Fruit fly (Drosophila melanogaster) whole organism, embryonic: ENCODE results near the gene temp.

ENCODE experiments used
- Bdp1 ChIP-seq: fragments of 200-800 bp; sonication (Bioruptor generic); optimal IDR thresholded peaks from 3 replicates; lab custom pipeline; 2016; ENCODE audit warnings: missing biosample characterization, missing genetic modification characterization
- CG10267 ChIP-seq: fragments of 200-800 bp; sonication (Bioruptor generic); optimal IDR thresholded peaks from 2 replicates; lab custom pipeline; 2018; ENCODE audit warnings: missing biosample characterization, mild to moderate bottlenecking, missing genetic modification characterization, moderate library complexity
- CG12219 ChIP-seq: fragments of 200-800 bp; sonication (Bioruptor generic); optimal IDR thresholded peaks from 3 replicates; lab custom pipeline; 2018; ENCODE audit warnings: missing biosample characterization, mild to moderate bottlenecking, missing genetic modification characterization
- CG12299 ChIP-seq: fragments of 200-800 bp; sonication (Bioruptor generic); optimal IDR thresholded peaks from 2 replicates; lab custom pipeline; 2018; ENCODE audit warnings: missing biosample characterization, mild to moderate bottlenecking, missing genetic modification characterization
- CG1233 ChIP-seq: fragments of 200-800 bp; sonication (Bioruptor generic); optimal IDR thresholded peaks from 4 replicates; lab custom pipeline; 2018; ENCODE audit warnings: missing biosample characterization, mild to moderate bottlenecking, missing genetic modification characterization
- CG13424 ChIP-seq: fragments of 200-800 bp; sonication (Bioruptor generic); optimal IDR thresholded peaks from 2 replicates; lab custom pipeline; 2019; ENCODE audit warnings: missing biosample characterization, mild to moderate bottlenecking, missing genetic modification characterization, moderate library complexity
- CG18262 ChIP-seq: fragments of 200-800 bp; optimal IDR thresholded peaks from 3 replicates; lab custom pipeline; 2019; ENCODE audit warnings: missing biosample characterization, mild to moderate bottlenecking, missing genetic modification characterization, moderate library complexity
- CG2889 ChIP-seq: fragments of 200-800 bp; sonication (Bioruptor generic); IDR thresholded peaks from 3 replicates; pipeline ENCODE4 v1.3.6; 2022; ENCODE audit warnings: missing biosample characterization, missing genetic modification characterization
- CG3163 ChIP-seq: fragments of 200-800 bp; sonication (Bioruptor generic); optimal IDR thresholded peaks from 3 replicates; lab custom pipeline; 2016; ENCODE audit warnings: missing biosample characterization, missing genetic modification characterization
- CG32767 ChIP-seq: fragments of 200-800 bp; sonication (Bioruptor generic); IDR thresholded peaks from 2 replicates; pipeline ENCODE4 v1.3.6; 2022; ENCODE audit warnings: missing biosample characterization, missing genetic modification characterization
- CG43689 ChIP-seq: fragments of 200-800 bp; sonication (Bioruptor generic); IDR thresholded peaks from 2 replicates; pipeline ENCODE4 v1.3.6; 2022; ENCODE audit warnings: missing biosample characterization, missing genetic modification characterization
- CG4730 ChIP-seq: fragments of 200-800 bp; sonication (Bioruptor generic); IDR thresholded peaks from 2 replicates; pipeline ENCODE4 v1.3.6; 2022; ENCODE audit warnings: missing biosample characterization, missing genetic modification characterization
- CG5245 ChIP-seq: fragments of 200-800 bp; sonication (Bioruptor generic); optimal IDR thresholded peaks from 3 replicates; lab custom pipeline; 2016; ENCODE audit warnings: missing biosample characterization, missing genetic modification characterization
- CG6654 ChIP-seq: fragments of 200-800 bp; sonication (Bioruptor generic); optimal IDR thresholded peaks from 2 replicates; lab custom pipeline; 2017; ENCODE audit warnings: missing biosample characterization, mild to moderate bottlenecking, missing genetic modification characterization
- CG8089 ChIP-seq: fragments of 200-800 bp; sonication (Bioruptor generic); optimal IDR thresholded peaks from 3 replicates; lab custom pipeline; 2016; ENCODE audit warnings: missing biosample characterization, missing genetic modification characterization
- CG9817 ChIP-seq: fragments of 200-800 bp; sonication (Bioruptor generic); optimal IDR thresholded peaks from 2 replicates; lab custom pipeline; 2018; ENCODE audit warnings: missing biosample characterization, mild to moderate bottlenecking, missing genetic modification characterization, moderate library complexity
- D19B ChIP-seq: fragments of 200-800 bp; sonication (Bioruptor generic); optimal IDR thresholded peaks from 2 replicates; lab custom pipeline; 2017; ENCODE audit warnings: missing biosample characterization, mild to moderate bottlenecking, missing genetic modification characterization
- Dip3 ChIP-seq: fragments of 200-800 bp; sonication (Bioruptor generic); optimal IDR thresholded peaks from 3 replicates; lab custom pipeline; 2016; ENCODE audit warnings: missing biosample characterization, missing genetic modification characterization
- Doc3 ChIP-seq: fragments of 200-800 bp; sonication (Bioruptor generic); IDR thresholded peaks from 3 replicates; pipeline ENCODE4 v1.3.6; 2022; ENCODE audit warnings: missing biosample characterization, missing genetic modification characterization; ENCODE audit not compliant: partially characterized antibody
- Dp ChIP-seq: fragments of 200-800 bp; sonication (Bioruptor generic); optimal IDR thresholded peaks from 2 replicates; lab custom pipeline; 2018; ENCODE audit warnings: missing biosample characterization, mild to moderate bottlenecking, missing genetic modification characterization, moderate library complexity
- MTF-1 ChIP-seq: fragments of 200-800 bp; sonication (Bioruptor generic); optimal IDR thresholded peaks from 2 replicates; lab custom pipeline; 2018; ENCODE audit warnings: missing biosample characterization, mild to moderate bottlenecking, missing genetic modification characterization, borderline replicate concordance
- Med ChIP-seq: fragments of 200-800 bp; sonication (Bioruptor generic); peaks from one replicate; lab custom pipeline; 2016; ENCODE audit warnings: missing biosample characterization, missing genetic modification characterization, mild to moderate bottlenecking, inconsistent platforms, moderate library complexity
- Nf-YB ChIP-seq: fragments of 200-800 bp; sonication (Bioruptor generic); optimal IDR thresholded peaks from 3 replicates; lab custom pipeline; 2019; ENCODE audit warnings: missing biosample characterization, mild to moderate bottlenecking, missing genetic modification characterization, moderate library complexity
- Pdp1 ChIP-seq, 2 experiments: fragments of 200-800 bp; sonication (Bioruptor generic); optimal IDR thresholded peaks; 3 replicates each; lab custom pipeline; 2016; ENCODE audit warnings: missing biosample characterization in 2 of 2, missing genetic modification characterization in 2 of 2, mild to moderate bottlenecking in 1 of 2, moderate library complexity in 1 of 2
- Ravus ChIP-seq: fragments of 200-800 bp; sonication (Bioruptor generic); IDR thresholded peaks from 2 replicates; pipeline ENCODE4 v1.3.6; 2022; ENCODE audit warnings: missing biosample characterization, missing genetic modification characterization
- Sin3A ChIP-seq: fragments of >200 bp; optimal IDR thresholded peaks from 2 replicates; lab custom pipeline; 2018
- Spps ChIP-seq: fragments of 200-800 bp; sonication (Bioruptor generic); optimal IDR thresholded peaks from 2 replicates; lab custom pipeline; 2018; ENCODE audit warnings: missing biosample characterization, mild to moderate bottlenecking, missing genetic modification characterization
- Sry-β ChIP-seq: fragments of 200-800 bp; sonication (Bioruptor generic); optimal IDR thresholded peaks from 2 replicates; lab custom pipeline; 2018; ENCODE audit warnings: missing biosample characterization, mild to moderate bottlenecking, missing genetic modification characterization, moderate library complexity
- Tbp ChIP-seq: fragments of >200 bp; optimal IDR thresholded peaks from 2 replicates; lab custom pipeline; 2018; ENCODE audit warnings: missing biosample characterization, missing genetic modification characterization
- ash1 ChIP-seq: fragments of 200-800 bp; sonication (Bioruptor generic); optimal IDR thresholded peaks from 2 replicates; lab custom pipeline; 2018; ENCODE audit warnings: missing biosample characterization, mild to moderate bottlenecking, missing genetic modification characterization
- bsh ChIP-seq, 2 experiments: fragments of 200-800 bp; sonication (Bioruptor generic); optimal IDR thresholded peaks; 2 replicates each; lab custom pipeline; 2017 to 2018; ENCODE audit warnings: mild to moderate bottlenecking in 2 of 2, missing biosample characterization in 2 of 2, missing genetic modification characterization in 2 of 2, moderate library complexity in 1 of 2
- cad ChIP-seq: fragments of >200 bp; optimal IDR thresholded peaks from 2 replicates; lab custom pipeline; 2017; ENCODE audit warnings: missing biosample characterization, missing genetic modification characterization
- cg ChIP-seq: fragments of 200-800 bp; sonication (Bioruptor generic); optimal IDR thresholded peaks from 3 replicates; lab custom pipeline; 2019; ENCODE audit warnings: missing biosample characterization, mild to moderate bottlenecking, missing genetic modification characterization, moderate library complexity
- disco-r ChIP-seq: fragments of 200-800 bp; sonication (Bioruptor generic); optimal IDR thresholded peaks from 2 replicates; lab custom pipeline; 2016; ENCODE audit warnings: missing biosample characterization, missing genetic modification characterization
- dysf ChIP-seq: fragments of 200-800 bp; sonication (Bioruptor generic); IDR thresholded peaks from 3 replicates; pipeline ENCODE4 v1.3.6; 2022; ENCODE audit warnings: missing biosample characterization, missing genetic modification characterization
- en ChIP-seq: fragments of 200-800 bp; sonication (Bioruptor generic); optimal IDR thresholded peaks from 2 replicates; lab custom pipeline; 2016; ENCODE audit warnings: missing biosample characterization, missing genetic modification characterization
- fru ChIP-seq: fragments of >200 bp; optimal IDR thresholded peaks from 2 replicates; lab custom pipeline; 2017
- ftz-f1 ChIP-seq: fragments of 200-800 bp; sonication (Bioruptor generic); optimal IDR thresholded peaks from 2 replicates; lab custom pipeline; 2016; ENCODE audit warnings: missing biosample characterization, missing genetic modification characterization
- grau ChIP-seq: fragments of 200-800 bp; optimal IDR thresholded peaks from 3 replicates; lab custom pipeline; 2019; ENCODE audit warnings: missing biosample characterization, mild to moderate bottlenecking, missing genetic modification characterization, moderate library complexity
- jigr1 ChIP-seq: fragments of 200-800 bp; sonication (Bioruptor generic); IDR thresholded peaks from 3 replicates; pipeline ENCODE4 v1.3.6; 2022; ENCODE audit warnings: missing biosample characterization, missing genetic modification characterization
- knrl ChIP-seq: fragments of 200-800 bp; sonication (Bioruptor generic); IDR thresholded peaks from 3 replicates; pipeline ENCODE4 v1.3.6; 2022; ENCODE audit warnings: missing biosample characterization, missing genetic modification characterization; ENCODE audit not compliant: partially characterized antibody
- lilli ChIP-seq: fragments of 200-800 bp; sonication (Bioruptor generic); optimal IDR thresholded peaks from 3 replicates; lab custom pipeline; 2016; ENCODE audit warnings: missing biosample characterization, missing genetic modification characterization
- nau ChIP-seq: fragments of 200-800 bp; sonication (Bioruptor generic); optimal IDR thresholded peaks from 3 replicates; lab custom pipeline; 2017; ENCODE audit warnings: missing biosample characterization, mild to moderate bottlenecking, missing genetic modification characterization, missing genetic modification reagents
- p53 ChIP-seq: fragments of 200-800 bp; sonication (Bioruptor generic); optimal IDR thresholded peaks from 2 replicates; lab custom pipeline; 2016; ENCODE audit warnings: missing biosample characterization, missing genetic modification characterization
- prd ChIP-seq, 3 experiments: fragments of >200 bp in 2 of 3; fragments of 200-800 bp in 1 of 3; sonication (Bioruptor generic) in 1 of 3; optimal IDR thresholded peaks in 2 of 3; IDR thresholded peaks in 1 of 3; 2 replicates in 2 of 3; 3 replicates in 1 of 3; pipeline versions ENCODE4 v1.3.6 to Lab custom; 2017 to 2022; ENCODE audit warnings: missing biosample characterization in 1 of 3, missing genetic modification characterization in 1 of 3
- repo ChIP-seq: fragments of 200-800 bp; sonication (Bioruptor generic); optimal IDR thresholded peaks from 2 replicates; lab custom pipeline; 2016; ENCODE audit warnings: missing biosample characterization, missing genetic modification characterization
- row ChIP-seq: fragments of 200-800 bp; sonication (Bioruptor generic); IDR thresholded peaks from 3 replicates; pipeline ENCODE4 v1.3.6; 2022; ENCODE audit warnings: missing biosample characterization, missing genetic modification characterization
- so ChIP-seq: fragments of 200-800 bp; sonication (Bioruptor generic); IDR thresholded peaks from 3 replicates; pipeline ENCODE4 v1.3.6; 2022; ENCODE audit warnings: missing biosample characterization, missing genetic modification characterization
- ttk ChIP-seq: fragments of 200-800 bp; sonication (Bioruptor generic); IDR thresholded peaks from 2 replicates; pipeline ENCODE4 v2.1.2; 2022; ENCODE audit warnings: missing biosample characterization, missing genetic modification characterization

The temp gene

dm6 chrX:2303771-2304513 is 41.6 kb upstream of the temp start (continued):
- TF ChIP-seq dysf (GFP tag; lab: Robert Waterston, UW) = peak; percentile 86
- TF ChIP-seq CG12219 (GFP tag; lab: Kevin White, UChicago) = peak; percentile 89
- TF ChIP-seq CG1233 (GFP tag; lab: Kevin White, UChicago) = peak; percentile 88
- TF ChIP-seq bsh (GFP tag; optimal IDR thresholded peaks at IDR 0.05; lab: Kevin White, UChicago) = peak; percentile 77 to 88
- TF ChIP-seq ftz-f1 = peak; percentile 73
- peak; percentile 89 for TF ChIP-seq CG13424 (tag; lab: Kevin White, UChicago)
- TF ChIP-seq Tbp = no peak
- no peak for TF ChIP-seq CG43689
- TF ChIP-seq Sin3A (lab: Kevin White, UChicago) = no peak
- TF ChIP-seq fru (lab: Kevin White, UChicago) = no peak
- peak; percentile 97 for TF ChIP-seq Med
- TF ChIP-seq CG2889 (GFP tag; lab: Robert Waterston, UW) = peak; percentile 74; the same call in 2 of the 3 replicates
- peak; percentile 86; the same call in 1 of the 2 replicates for TF ChIP-seq CG32767 (GFP tag; lab: Robert Waterston, UW)
- TF ChIP-seq repo (GFP tag; lab: Kevin White, UChicago) = peak; percentile 70
- TF ChIP-seq CG18262 = peak; percentile 89
- TF ChIP-seq CG8089 (GFP tag; lab: Kevin White, UChicago) = peak; percentile 86
- TF ChIP-seq CG6654 (GFP tag; lab: Kevin White, UChicago) = peak; percentile 55
- peak; percentile 68 for TF ChIP-seq Nf-YB
- peak; percentile 99 for TF ChIP-seq row (GFP tag; lab: Robert Waterston, UW)
- TF ChIP-seq MTF-1 (GFP tag; lab: Kevin White, UChicago) = peak; percentile 44
- peak; percentile 94 for TF ChIP-seq lilli (GFP tag; lab: Kevin White, UChicago)
- peak; percentile 83 for TF ChIP-seq D19B
- TF ChIP-seq CG12299 = peak; percentile 87
- TF ChIP-seq p53 = peak; percentile 42
- TF ChIP-seq Spps = peak; percentile 66
- TF ChIP-seq so (GFP tag; lab: Robert Waterston, UW) = peak; percentile 85
- TF ChIP-seq Dip3 (GFP tag; lab: Kevin White, UChicago) = peak; percentile 89
- peak; percentile 77 for TF ChIP-seq ttk (GFP tag; lab: Robert Waterston, UW)
- peak; percentile 22 for TF ChIP-seq ash1 (GFP tag; lab: Kevin White, UChicago)
- TF ChIP-seq nau (GFP tag; lab: Kevin White, UChicago) = peak; percentile 73
- TF ChIP-seq Sry-β (GFP tag; lab: Kevin White, UChicago) = no peak
- TF ChIP-seq CG9817 = peak; percentile 81
- no peak for TF ChIP-seq Doc3
- peak; percentile 49 for TF ChIP-seq Ravus (GFP tag; lab: Robert Waterston, UW)
- TF ChIP-seq jigr1 (GFP tag; lab: Robert Waterston, UW) = peak; percentile 25; the same call in 1 of the 3 replicates
- peak; percentile 79 for TF ChIP-seq CG10267
- TF ChIP-seq Pdp1 (GFP tag; optimal IDR thresholded peaks at IDR 0.05; lab: Kevin White, UChicago) = peak; percentile 79 to 86
- peak; percentile 80 for TF ChIP-seq CG5245
- peak; percentile 83 for TF ChIP-seq Bdp1 (GFP tag; lab: Kevin White, UChicago)
- TF ChIP-seq prd (optimal IDR thresholded peaks at IDR 0.05; lab: Kevin White, UChicago) = no peak
- TF ChIP-seq prd (GFP tag; IDR thresholded peaks at IDR 0.05; lab: Robert Waterston, UW) = peak; percentile 90
- peak; percentile 46; the same call in 1 of the 2 replicates for TF ChIP-seq CG4730
- TF ChIP-seq cad (GFP tag; lab: Kevin White, UChicago) = no peak
- no peak for TF ChIP-seq Dp (GFP tag; lab: Kevin White, UChicago)
- peak; percentile 89 for TF ChIP-seq disco-r
- peak; percentile 64 for TF ChIP-seq en (GFP tag; lab: Kevin White, UChicago)
- peak; percentile 89 for TF ChIP-seq CG3163 (GFP tag; lab: Kevin White, UChicago)
- TF ChIP-seq cg (GFP tag; lab: Kevin White, UChicago) = peak; percentile 71
- TF ChIP-seq grau (tag; lab: Kevin White, UChicago) = peak; percentile 90
- TF ChIP-seq knrl (GFP tag; lab: Robert Waterston, UW) = peak; percentile 28; the same call in 1 of the 3 replicates
